Fruit fly (Drosophila melanogaster) whole organism, embryonic: ENCODE data around the gene Ide.

Experiments used
- Antp ChIP-seq: fragments of 200-800 bp; sonication (Bioruptor generic); optimal IDR thresholded peaks from 3 replicates; lab custom pipeline; 2016; ENCODE audit warnings: missing biosample characterization, missing genetic modification characterization
- Bteb2 ChIP-seq: fragments of 200-800 bp; sonication (Bioruptor generic); optimal IDR thresholded peaks from 2 replicates; lab custom pipeline; 2016; ENCODE audit warnings: missing biosample characterization, missing genetic modification characterization
- CG1024 ChIP-seq: fragments of 200-800 bp; sonication (Bioruptor generic); IDR thresholded peaks from 2 replicates; pipeline ENCODE4 v1.3.6; 2022; ENCODE audit warnings: missing biosample characterization, missing genetic modification characterization
- CG11085 ChIP-seq: fragments of 200-800 bp; sonication (Bioruptor generic); IDR thresholded peaks from 2 replicates; pipeline ENCODE4 v1.3.6; 2022; ENCODE audit warnings: missing biosample characterization, missing genetic modification characterization
- CG11723 ChIP-seq: fragments of 200-800 bp; sonication (Bioruptor generic); optimal IDR thresholded peaks from 2 replicates; lab custom pipeline; 2017; ENCODE audit warnings: missing biosample characterization, mild to moderate bottlenecking, missing genetic modification characterization
- CG12236 ChIP-seq: fragments of 200-800 bp; sonication (Bioruptor generic); optimal IDR thresholded peaks from 2 replicates; lab custom pipeline; 2016; ENCODE audit warnings: missing biosample characterization, missing genetic modification characterization
- CG13624 ChIP-seq: fragments of 200-800 bp; sonication (Bioruptor generic); optimal IDR thresholded peaks from 2 replicates; lab custom pipeline; 2016; ENCODE audit warnings: missing biosample characterization, missing genetic modification characterization
- CG15073 ChIP-seq: fragments of 200-800 bp; sonication (Bioruptor generic); optimal IDR thresholded peaks from 2 replicates; lab custom pipeline; 2016; ENCODE audit warnings: missing biosample characterization, missing genetic modification characterization
- CG1647 ChIP-seq: fragments of 200-800 bp; sonication (Bioruptor generic); optimal IDR thresholded peaks from 3 replicates; lab custom pipeline; 2016; ENCODE audit warnings: missing biosample characterization, missing genetic modification characterization
- CG18599 ChIP-seq: fragments of 200-800 bp; sonication (Bioruptor generic); optimal IDR thresholded peaks from 3 replicates; lab custom pipeline; 2017; ENCODE audit warnings: missing biosample characterization, missing genetic modification characterization, mild to moderate bottlenecking, moderate library complexity, missing genetic modification reagents
- CG34376 ChIP-seq: fragments of 200-800 bp; sonication (Bioruptor generic); optimal IDR thresholded peaks from 2 replicates; lab custom pipeline; 2018; ENCODE audit warnings: missing biosample characterization, mild to moderate bottlenecking, missing genetic modification characterization
- CG4328 ChIP-seq: fragments of 200-800 bp; sonication (Bioruptor generic); optimal IDR thresholded peaks from 3 replicates; lab custom pipeline; 2017; ENCODE audit warnings: missing biosample characterization, missing genetic modification reagents, missing genetic modification characterization
- CG43689 ChIP-seq: fragments of 200-800 bp; sonication (Bioruptor generic); IDR thresholded peaks from 2 replicates; pipeline ENCODE4 v1.3.6; 2022; ENCODE audit warnings: missing biosample characterization, missing genetic modification characterization
- CG8290 ChIP-seq, 3 experiments: fragments of 200-800 bp; sonication (Bioruptor generic); optimal IDR thresholded peaks; 2 replicates each; lab custom pipeline; 2016 to 2019; ENCODE audit warnings: missing biosample characterization in 3 of 3, missing genetic modification characterization in 3 of 3, mild to moderate bottlenecking in 2 of 3, moderate library complexity in 1 of 3
- CG8359 ChIP-seq: fragments of 200-800 bp; sonication (Bioruptor generic); optimal IDR thresholded peaks from 2 replicates; lab custom pipeline; 2017; ENCODE audit warnings: missing biosample characterization, mild to moderate bottlenecking, missing genetic modification characterization, borderline replicate concordance
- CG8478 ChIP-seq: fragments of >200 bp; optimal IDR thresholded peaks from 2 replicates; lab custom pipeline; 2018
- CG8924 ChIP-seq: fragments of 200-800 bp; optimal IDR thresholded peaks from 3 replicates; lab custom pipeline; 2019; ENCODE audit warnings: missing biosample characterization, mild to moderate bottlenecking, missing genetic modification characterization, moderate library complexity
- CkIIα-i1 ChIP-seq: fragments of 200-800 bp; sonication (Bioruptor generic); IDR thresholded peaks from 2 replicates; pipeline ENCODE4 v1.3.6; 2022; ENCODE audit warnings: missing biosample characterization, missing genetic modification characterization
- D ChIP-seq, 2 experiments: fragments of 200-800 bp in 1 of 2; fragments of >200 bp in 1 of 2; sonication (Bioruptor generic) in 1 of 2; optimal IDR thresholded peaks; 2 replicates in 1 of 2; 3 replicates in 1 of 2; lab custom pipeline; 2017; ENCODE audit warnings: mild to moderate bottlenecking in 1 of 2, missing biosample characterization in 1 of 2, missing genetic modification characterization in 1 of 2, missing genetic modification reagents in 1 of 2
- D19A ChIP-seq: fragments of 200-800 bp; optimal IDR thresholded peaks from 3 replicates; lab custom pipeline; 2019; ENCODE audit warnings: missing biosample characterization, mild to moderate bottlenecking, missing genetic modification characterization, moderate library complexity
- Dip3 ChIP-seq: fragments of 200-800 bp; sonication (Bioruptor generic); optimal IDR thresholded peaks from 3 replicates; lab custom pipeline; 2016; ENCODE audit warnings: missing biosample characterization, missing genetic modification characterization
- Dref ChIP-seq: fragments of 200-800 bp; sonication (Bioruptor generic); IDR thresholded peaks from 2 replicates; pipeline ENCODE4 v1.3.6; 2022; ENCODE audit warnings: missing biosample characterization, missing genetic modification characterization
- Fer3 ChIP-seq: fragments of 200-800 bp; sonication (Bioruptor generic); optimal IDR thresholded peaks from 2 replicates; lab custom pipeline; 2018; ENCODE audit warnings: missing biosample characterization, mild to moderate bottlenecking, missing genetic modification characterization, moderate library complexity
- HHEX ChIP-seq: fragments of 200-800 bp; sonication (Bioruptor generic); optimal IDR thresholded peaks from 3 replicates; lab custom pipeline; 2017; ENCODE audit warnings: missing biosample characterization, mild to moderate bottlenecking, missing genetic modification characterization, missing genetic modification reagents
- Hr3 ChIP-seq: fragments of 200-800 bp; sonication (Bioruptor generic); optimal IDR thresholded peaks from 3 replicates; lab custom pipeline; 2016; ENCODE audit warnings: missing biosample characterization, missing genetic modification characterization
- Lhr ChIP-seq: fragments of 200-800 bp; sonication (Bioruptor generic); optimal IDR thresholded peaks from 3 replicates; lab custom pipeline; 2017; ENCODE audit warnings: mild to moderate bottlenecking, missing biosample characterization, missing genetic modification reagents, missing genetic modification characterization
- Max ChIP-seq: fragments of 200-800 bp; sonication (Bioruptor generic); optimal IDR thresholded peaks from 2 replicates; lab custom pipeline; 2016; ENCODE audit warnings: missing biosample characterization, mild to moderate bottlenecking, missing genetic modification characterization
- Neu2 ChIP-seq: fragments of 200-800 bp; sonication (Bioruptor generic); optimal IDR thresholded peaks from 3 replicates; lab custom pipeline; 2016; ENCODE audit warnings: missing biosample characterization, missing genetic modification characterization, borderline replicate concordance
- NfI ChIP-seq: fragments of 200-800 bp; sonication (Bioruptor generic); optimal IDR thresholded peaks from 3 replicates; lab custom pipeline; 2018; ENCODE audit warnings: missing biosample characterization, mild to moderate bottlenecking, missing genetic modification characterization, moderate library complexity
- amos ChIP-seq: fragments of 200-800 bp; sonication (Bioruptor generic); IDR thresholded peaks from 2 replicates; pipeline ENCODE4 v1.3.6; 2022; ENCODE audit warnings: missing biosample characterization, missing genetic modification characterization; ENCODE audit not compliant: partially characterized antibody
- ap ChIP-seq: fragments of 200-800 bp; sonication (Bioruptor generic); IDR thresholded peaks from 2 replicates; pipeline ENCODE4 v1.3.6; 2022; ENCODE audit warnings: missing biosample characterization, missing genetic modification characterization
- bowl ChIP-seq: fragments of 200-800 bp; sonication (Bioruptor generic); IDR thresholded peaks from 2 replicates; pipeline ENCODE4 v1.3.6; 2022; ENCODE audit warnings: missing biosample characterization, missing genetic modification characterization
- chif ChIP-seq, 2 experiments: fragments of 200-800 bp; sonication (Bioruptor generic); optimal IDR thresholded peaks; 3 replicates each; lab custom pipeline; 2016; ENCODE audit warnings: missing biosample characterization in 2 of 2, missing genetic modification characterization in 2 of 2
- fru ChIP-seq: fragments of >200 bp; optimal IDR thresholded peaks from 2 replicates; lab custom pipeline; 2017
- gcm2 ChIP-seq: fragments of 200-800 bp; sonication (Bioruptor generic); optimal IDR thresholded peaks from 2 replicates; lab custom pipeline; 2016; ENCODE audit warnings: missing biosample characterization, missing genetic modification characterization
- gsb ChIP-seq: fragments of 200-800 bp; sonication (Bioruptor generic); IDR thresholded peaks from 2 replicates; pipeline ENCODE4 v1.3.6; 2022; ENCODE audit warnings: missing biosample characterization, missing genetic modification characterization
- hb ChIP-seq: fragments of 200-800 bp; sonication (Bioruptor generic); IDR thresholded peaks from 3 replicates; pipeline ENCODE4 v1.3.6; 2022; ENCODE audit warnings: missing biosample characterization, missing genetic modification characterization; ENCODE audit not compliant: partially characterized antibody
- hbn ChIP-seq: fragments of 200-800 bp; sonication (Bioruptor generic); IDR thresholded peaks from 2 replicates; pipeline ENCODE4 v1.3.6; 2022; ENCODE audit warnings: missing biosample characterization, missing genetic modification characterization; ENCODE audit not compliant: partially characterized antibody
- lmd ChIP-seq: fragments of 200-800 bp; sonication (Bioruptor generic); IDR thresholded peaks from 2 replicates; pipeline ENCODE4 v1.3.6; 2022; ENCODE audit warnings: missing biosample characterization, missing genetic modification characterization
- phol ChIP-seq: fragments of 200-800 bp; sonication (Bioruptor generic); optimal IDR thresholded peaks from 3 replicates; lab custom pipeline; 2018; ENCODE audit warnings: missing biosample characterization, mild to moderate bottlenecking, missing genetic modification characterization, moderate library complexity
- salm ChIP-seq: fragments of 200-800 bp; sonication (Bioruptor generic); optimal IDR thresholded peaks from 2 replicates; lab custom pipeline; 2018; ENCODE audit warnings: missing biosample characterization, mild to moderate bottlenecking, missing genetic modification characterization
- sc ChIP-seq, 3 experiments: fragments of >200 bp in 2 of 3; fragments of 200-800 bp in 1 of 3; sonication (Bioruptor generic) in 1 of 3; optimal IDR thresholded peaks; 2 replicates in 2 of 3; 3 replicates in 1 of 3; lab custom pipeline; 2017; ENCODE audit warnings: mild to moderate bottlenecking in 1 of 3, missing biosample characterization in 1 of 3, missing genetic modification characterization in 1 of 3, missing genetic modification reagents in 1 of 3
- sima ChIP-seq: fragments of 200-800 bp; sonication (Bioruptor generic); optimal IDR thresholded peaks from 2 replicates; lab custom pipeline; 2016; ENCODE audit warnings: missing biosample characterization, missing genetic modification characterization
- slp2 ChIP-seq: fragments of 200-800 bp; sonication (Bioruptor generic); optimal IDR thresholded peaks from 2 replicates; lab custom pipeline; 2016; ENCODE audit warnings: missing biosample characterization, missing genetic modification characterization
- tio ChIP-seq: fragments of 200-800 bp; sonication (Bioruptor generic); optimal IDR thresholded peaks from 2 replicates; lab custom pipeline; 2017; ENCODE audit warnings: missing biosample characterization, missing genetic modification characterization, inconsistent platforms
- trh ChIP-seq: fragments of 200-800 bp; sonication (Bioruptor generic); optimal IDR thresholded peaks from 2 replicates; lab custom pipeline; 2016; ENCODE audit warnings: missing biosample characterization, missing genetic modification characterization
- wdn ChIP-seq: fragments of 200-800 bp; sonication (Bioruptor generic); IDR thresholded peaks from 2 replicates; pipeline ENCODE4 v1.3.6; 2022; ENCODE audit warnings: missing biosample characterization, missing genetic modification characterization
- z ChIP-seq: fragments of 200-800 bp; sonication (Bioruptor generic); IDR thresholded peaks from 3 replicates; pipeline ENCODE4 v1.3.6; 2022; ENCODE audit warnings: missing biosample characterization, missing genetic modification characterization
- zf30C ChIP-seq: fragments of 200-800 bp; sonication (Bioruptor generic); optimal IDR thresholded peaks from 3 replicates; lab custom pipeline; 2018; ENCODE audit warnings: missing biosample characterization, mild to moderate bottlenecking, missing genetic modification characterization

The Ide gene

DNA sequence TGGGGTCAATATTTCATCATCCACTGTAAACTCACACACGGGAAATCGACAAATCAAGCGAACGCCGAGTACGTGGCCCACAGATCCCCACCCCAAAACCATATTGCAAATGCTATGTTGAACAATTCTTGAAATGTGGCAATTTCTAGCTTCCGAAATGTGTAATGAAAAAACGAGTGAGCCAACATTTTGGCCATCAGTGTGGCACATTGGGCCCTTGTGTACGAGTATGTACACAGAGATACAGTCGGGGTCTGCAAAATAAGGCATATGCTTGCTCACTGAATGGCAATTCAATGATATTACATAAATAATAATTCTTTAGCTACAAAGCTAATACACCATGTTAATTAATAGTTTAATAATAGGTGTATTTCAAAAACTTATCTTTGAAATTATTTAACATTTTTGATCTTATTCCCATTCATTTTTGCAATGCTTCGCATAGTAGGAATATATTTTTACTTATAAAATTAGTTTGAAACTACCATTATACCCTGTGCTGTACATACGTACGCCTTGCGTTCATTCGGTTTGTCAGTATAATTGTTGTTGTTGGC, 23.9 kb upstream of the Ide start (continued):
- TF ChIP-seq CG8359 (GFP tag; lab: Kevin White, UChicago) (peak; percentile 72), CG12236 (GFP tag; lab: Kevin White, UChicago) (peak; percentile 15), fru (lab: Kevin White, UChicago) (no peak), Antp (peak; percentile 77), Max (GFP tag; lab: Kevin White, UChicago) (peak; percentile 86), CG11085 (GFP tag; lab: Robert Waterston, UW) (peak; percentile 77), amos (GFP tag; lab: Robert Waterston, UW) (no peak), CkIIα-i1 (GFP tag; lab: Robert Waterston, UW) (no peak), slp2 (GFP tag; lab: Kevin White, UChicago) (peak; percentile 73), bowl (GFP tag; lab: Robert Waterston, UW) (peak; percentile 68), NfI (GFP tag; lab: Kevin White, UChicago) (peak; percentile 83), tio (GFP tag; lab: Kevin White, UChicago) (peak; percentile 91), gcm2 (GFP tag; lab: Kevin White, UChicago) (peak; percentile 66), D (optimal IDR thresholded peaks at IDR 0.05; lab: Kevin White, UChicago) (no peak), D (GFP tag; optimal IDR thresholded peaks at IDR 0.05; lab: Kevin White, UChicago) (peak; percentile 81), CG43689 (GFP tag; lab: Robert Waterston, UW) (peak; percentile 43; the same call in 1 of the 2 replicates), z (GFP tag; lab: Robert Waterston, UW) (no peak), lmd (peak; percentile 88), wdn (peak; percentile 83), Hr3 (GFP tag; lab: Kevin White, UChicago) (peak; percentile 88), chif (GFP tag; optimal IDR thresholded peaks at IDR 0.05; lab: Kevin White, UChicago) (peak; percentile 36 to 66), CG8478 (lab: Kevin White, UChicago) (no peak), hbn (no peak), CG34376 (GFP tag; lab: Kevin White, UChicago) (peak; percentile 69), CG4328 (GFP tag; lab: Kevin White, UChicago) (peak; percentile 87), sc (optimal IDR thresholded peaks at IDR 0.05; lab: Kevin White, UChicago) (no peak), sc (GFP tag; optimal IDR thresholded peaks at IDR 0.05; lab: Kevin White, UChicago) (peak; percentile 64), trh (peak; percentile 73), Bteb2 (peak; percentile 82), Lhr (peak; percentile 40), sima (GFP tag; lab: Kevin White, UChicago) (peak; percentile 49), Dref (GFP tag; lab: Robert Waterston, UW) (peak; percentile 33; the same call in 1 of the 2 replicates), ap (GFP tag; lab: Robert Waterston, UW) (peak; percentile 24), HHEX (peak; percentile 89), Neu2 (GFP tag; lab: Kevin White, UChicago) (no peak), D19A (tag; lab: Kevin White, UChicago) (peak; percentile 84), gsb (peak; percentile 87), salm (tag; lab: Kevin White, UChicago) (peak; percentile 73), CG13624 (GFP tag; lab: Kevin White, UChicago) (peak; percentile 77), Dip3 (GFP tag; lab: Kevin White, UChicago) (peak; percentile 84), hb (GFP tag; lab: Robert Waterston, UW) (no peak), CG1024 (0 out of 2 replicates have a peak, but pooled peaks have one; percentile 50), CG8924 (tag; lab: Kevin White, UChicago) (peak; percentile 93), phol (tag; lab: Kevin White, UChicago) (peak; percentile 87), CG8290 (GFP tag; optimal IDR thresholded peaks at IDR 0.05; lab: Kevin White, UChicago) (peak; percentile 35), CG8290 (tag; optimal IDR thresholded peaks at IDR 0.05; lab: Kevin White, UChicago) (peak in 1 of 2 experiments; percentile 92), CG1647 (GFP tag; lab: Kevin White, UChicago) (peak; percentile 75), Fer3 (tag; lab: Kevin White, UChicago) (peak; percentile 89), zf30C (GFP tag; lab: Kevin White, UChicago) (no peak), CG11723 (GFP tag; lab: Kevin White, UChicago) (peak; percentile 80), CG15073 (GFP tag; lab: Kevin White, UChicago) (peak; percentile 99), CG18599 (GFP tag; lab: Kevin White, UChicago) (peak; percentile 88)
